Fruit fly (Drosophila melanogaster): ENCODE data around the gene side.

Gene side

DNA sequence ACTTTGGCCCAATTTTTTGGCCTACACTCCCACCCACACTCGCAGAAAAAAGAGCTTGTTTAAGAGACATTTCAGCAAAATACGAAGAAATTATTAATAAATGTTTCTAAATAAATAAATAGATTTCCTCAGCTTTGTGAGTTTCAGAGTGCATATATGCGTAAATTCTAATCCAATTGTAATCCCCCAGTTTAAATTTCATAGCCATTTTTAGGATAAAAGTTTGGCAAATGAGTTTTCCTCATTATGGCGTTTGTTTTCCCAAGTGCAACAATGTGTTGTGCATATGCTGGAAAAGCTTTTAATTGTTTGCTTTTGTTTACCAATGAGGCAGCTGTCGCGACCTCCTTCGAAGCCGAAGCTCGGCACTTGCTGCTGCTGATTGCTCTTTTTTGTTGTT is 28.6 kb downstream of the side start:
- TF ChIP-seq CG5204 (GFP tag; optimal IDR thresholded peaks at IDR 0.05) (no peak), CG11617 (GFP tag; optimal IDR thresholded peaks at IDR 0.05) (no peak), Clk (GFP tag; optimal IDR thresholded peaks at IDR 0.05) (no peak), CG7045 (GFP tag; optimal IDR thresholded peaks at IDR 0.05) (no peak), pad (GFP tag; optimal IDR thresholded peaks at IDR 0.05) (no peak), CG33017 (tag; optimal IDR thresholded peaks at IDR 0.05) (no peak), ovo (GFP tag; optimal IDR thresholded peaks at IDR 0.05) (no peak), CG7101 (tag; optimal IDR thresholded peaks at IDR 0.05) (no peak), toe (GFP tag; optimal IDR thresholded peaks at IDR 0.05) (no peak), cnc (optimal IDR thresholded peaks at IDR 0.05) (no peak), Mnt (GFP tag; optimal IDR thresholded peaks at IDR 0.05) (no peak)

DNA sequence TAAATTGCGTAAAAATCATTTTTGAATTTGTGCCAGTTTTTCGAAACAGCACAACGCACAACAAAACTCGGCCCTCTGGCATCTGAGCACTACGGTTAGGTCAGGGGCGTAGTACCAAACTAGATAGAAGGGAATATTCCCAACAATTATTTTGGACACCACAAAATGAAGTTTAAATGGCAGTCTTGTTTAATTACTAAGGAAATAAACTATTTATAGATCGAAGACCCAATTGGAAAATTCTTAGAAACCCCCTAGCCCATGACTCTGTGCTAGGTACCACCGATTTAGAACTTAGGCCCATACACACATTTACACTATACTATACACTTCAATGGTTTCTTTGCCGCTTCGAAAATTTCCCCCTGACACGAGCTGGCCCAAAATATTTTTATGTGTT is 30.2 kb downstream of the side start:
- no peak for TF ChIP-seq Hr96 (GFP tag; optimal IDR thresholded peaks at IDR 0.05)
- TF ChIP-seq CG1620 (GFP tag; optimal IDR thresholded peaks at IDR 0.05) = no peak
- TF ChIP-seq kay (GFP tag; ENCODE audit: borderline replicate concordance) = no peak
- no peak for TF ChIP-seq Crg-1 (GFP tag; optimal IDR thresholded peaks at IDR 0.05)
- TF ChIP-seq cic (GFP tag; optimal IDR thresholded peaks at IDR 0.05) = no peak
- TF ChIP-seq bab1 (GFP tag; optimal IDR thresholded peaks at IDR 0.05) = no peak
- TF ChIP-seq CG7045 (GFP tag; optimal IDR thresholded peaks at IDR 0.05) = no peak
- TF ChIP-seq pad (GFP tag; optimal IDR thresholded peaks at IDR 0.05) = no peak
- no peak for TF ChIP-seq CG14711 (tag; optimal IDR thresholded peaks at IDR 0.05)
- TF ChIP-seq CG11617 (GFP tag; optimal IDR thresholded peaks at IDR 0.05) = no peak
- TF ChIP-seq CG7101 (tag; optimal IDR thresholded peaks at IDR 0.05) = no peak

DNA sequence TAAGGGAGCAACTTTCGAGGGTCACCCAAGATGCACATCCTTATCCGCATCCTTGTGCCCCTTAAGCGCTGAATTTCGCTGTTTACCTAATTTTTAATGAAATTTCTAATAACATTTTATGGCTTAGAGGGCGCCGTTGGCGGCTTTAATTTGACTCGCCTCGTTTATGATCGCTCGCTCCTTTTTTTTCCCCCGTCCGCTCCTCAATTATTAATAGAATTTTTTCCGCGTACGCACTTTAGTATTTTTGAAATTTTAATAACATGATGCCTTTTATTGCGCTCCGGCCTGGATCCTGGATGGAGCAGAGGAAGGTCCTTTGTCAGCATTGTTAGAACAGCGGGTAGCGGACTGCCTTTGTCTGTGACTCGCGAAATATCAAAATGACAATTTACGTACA is 68.7 kb downstream of the side start, which contains the start of gene CG46335:
CG46335 (minus strand) TSS at position 101 of the 400 bp plus-strand sequence.
- no peak for TF ChIP-seq Crg-1 (GFP tag; optimal IDR thresholded peaks at IDR 0.05)
- no peak for TF ChIP-seq tj (GFP tag; optimal IDR thresholded peaks at IDR 0.05)
- no peak for TF ChIP-seq Clk (GFP tag; optimal IDR thresholded peaks at IDR 0.05)
- no peak for TF ChIP-seq Mnt (GFP tag; optimal IDR thresholded peaks at IDR 0.05)
- no peak for TF ChIP-seq kay (GFP tag; ENCODE audit: borderline replicate concordance)
- no peak for TF ChIP-seq bab1 (GFP tag; optimal IDR thresholded peaks at IDR 0.05)
- no peak for TF ChIP-seq CG11617 (GFP tag; optimal IDR thresholded peaks at IDR 0.05)
- no peak for TF ChIP-seq CG7101 (tag; optimal IDR thresholded peaks at IDR 0.05)

DNA sequence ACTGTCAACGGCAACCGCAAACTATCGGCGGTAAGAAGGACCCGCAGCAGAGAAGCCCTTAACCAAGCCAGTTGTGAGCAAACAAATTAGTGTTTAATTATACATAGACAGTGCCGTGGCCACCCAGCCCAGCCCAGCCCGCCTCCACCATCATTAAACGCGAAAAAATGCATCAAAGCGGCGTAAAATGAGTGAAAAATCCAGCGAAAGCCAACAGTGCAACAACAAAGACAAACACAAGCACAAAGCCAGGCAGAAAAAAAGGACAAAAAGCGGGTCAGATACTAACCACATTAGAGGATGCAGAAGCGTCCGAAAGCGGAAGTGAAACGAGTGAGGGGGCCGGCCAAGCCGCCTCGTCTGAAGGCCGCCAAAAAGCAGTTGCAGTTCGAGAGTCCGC is 97.0 kb downstream of the side start, which contains the start of gene CG42534:
CG42534 (plus strand) TSS at position 301 of the 400 bp plus-strand sequence.
- no peak for TF ChIP-seq CG12768 (GFP tag; optimal IDR thresholded peaks at IDR 0.05)
- no peak for TF ChIP-seq Mnt (GFP tag; optimal IDR thresholded peaks at IDR 0.05)
- no peak for TF ChIP-seq cic (GFP tag; optimal IDR thresholded peaks at IDR 0.05)
- no peak for TF ChIP-seq CG1620 (GFP tag; optimal IDR thresholded peaks at IDR 0.05)

DNA sequence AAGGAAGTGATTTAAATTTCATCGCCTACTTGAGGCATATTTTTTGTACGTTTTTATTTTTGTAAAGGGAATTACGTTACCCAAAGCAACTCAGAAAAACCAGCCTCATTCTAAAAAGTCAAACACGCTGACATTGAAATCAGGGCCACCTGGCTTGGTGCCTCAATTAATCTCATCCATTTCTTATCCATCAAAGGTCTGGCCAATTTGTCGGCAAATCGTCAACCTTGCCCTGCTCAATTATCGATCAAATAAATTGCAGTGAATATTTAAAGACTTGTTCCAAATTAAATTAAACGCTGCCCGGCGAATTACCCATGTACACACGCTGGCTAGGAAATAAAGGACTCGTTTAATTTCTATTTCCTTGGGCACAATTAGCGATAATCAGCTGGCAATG is 106.5 kb downstream of the side start, which contains the start of gene CG3330:
CG3330 (minus strand) TSS at position 101 of the 400 bp plus-strand sequence.
- TF ChIP-seq Crg-1 (GFP tag; optimal IDR thresholded peaks at IDR 0.05) (no peak), Mnt (GFP tag; optimal IDR thresholded peaks at IDR 0.05) (no peak), CG7101 (tag; optimal IDR thresholded peaks at IDR 0.05) (no peak), bab1 (GFP tag; optimal IDR thresholded peaks at IDR 0.05) (no peak), Clk (GFP tag; optimal IDR thresholded peaks at IDR 0.05) (no peak), Hr96 (GFP tag; optimal IDR thresholded peaks at IDR 0.05) (no peak), cnc (optimal IDR thresholded peaks at IDR 0.05) (no peak), CG11617 (GFP tag; optimal IDR thresholded peaks at IDR 0.05) (no peak), CG1620 (GFP tag; optimal IDR thresholded peaks at IDR 0.05) (no peak), CG12768 (GFP tag; optimal IDR thresholded peaks at IDR 0.05) (no peak), cic (GFP tag; optimal IDR thresholded peaks at IDR 0.05) (no peak), kay (GFP tag; ENCODE audit: borderline replicate concordance) (no peak), toe (GFP tag; optimal IDR thresholded peaks at IDR 0.05) (no peak), CG14711 (tag; optimal IDR thresholded peaks at IDR 0.05) (no peak), pad (GFP tag; optimal IDR thresholded peaks at IDR 0.05) (no peak), tj (GFP tag; optimal IDR thresholded peaks at IDR 0.05) (no peak), CG33017 (tag; optimal IDR thresholded peaks at IDR 0.05) (no peak), ovo (GFP tag; optimal IDR thresholded peaks at IDR 0.05) (no peak), CG7045 (GFP tag; optimal IDR thresholded peaks at IDR 0.05) (no peak)

Data from whole organism, adult.